Worm (Caenorhabditis elegans): ENCODE data around the gene atp-2.

DNA sequence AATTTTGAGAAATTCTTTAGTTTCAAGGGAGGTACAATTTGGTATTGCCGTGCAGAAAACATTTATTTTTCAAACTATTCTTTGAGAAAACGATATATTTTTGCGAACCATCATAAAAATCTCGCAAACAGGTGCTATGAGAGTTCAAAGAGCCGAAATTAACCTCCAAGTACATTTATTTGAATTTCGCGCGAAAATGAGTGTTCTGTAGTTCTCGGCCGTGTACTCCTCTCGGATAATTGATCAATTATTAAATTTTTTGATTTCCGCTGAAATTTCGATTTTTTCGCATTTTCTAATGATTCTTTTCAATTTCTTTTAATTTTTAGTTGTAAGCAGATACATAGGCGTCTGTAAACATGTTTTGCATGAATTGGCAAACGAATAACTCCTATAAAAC, 38.0 kb upstream of the atp-2 start:
- peak; percentile 60 for TF ChIP-seq sox-4 (tag; optimal IDR thresholded peaks at IDR 0.05)
- TF ChIP-seq nhr-11 (tag; optimal IDR thresholded peaks at IDR 0.05) = no peak
- no peak for TF ChIP-seq pag-3 (tag; optimal IDR thresholded peaks at IDR 0.05; ENCODE audit: borderline replicate concordance, insufficient read depth)
- peak in 1 of 2 experiments; percentile 67 for TF ChIP-seq ztf-11 (tag; optimal IDR thresholded peaks at IDR 0.05)
- TF ChIP-seq snpc-4 (tag; optimal IDR thresholded peaks at IDR 0.05) = no peak
- no peak for TF ChIP-seq elt-3 (tag; optimal IDR thresholded peaks at IDR 0.05)
- TF ChIP-seq sup-37 (GFP tag; optimal IDR thresholded peaks at IDR 0.05) = no peak
- no peak for TF ChIP-seq unc-86 (tag; optimal IDR thresholded peaks at IDR 0.05)
